Fruit fly (Drosophila melanogaster): ENCODE data around the gene Obp18a.

The Obp18a gene

DNA sequence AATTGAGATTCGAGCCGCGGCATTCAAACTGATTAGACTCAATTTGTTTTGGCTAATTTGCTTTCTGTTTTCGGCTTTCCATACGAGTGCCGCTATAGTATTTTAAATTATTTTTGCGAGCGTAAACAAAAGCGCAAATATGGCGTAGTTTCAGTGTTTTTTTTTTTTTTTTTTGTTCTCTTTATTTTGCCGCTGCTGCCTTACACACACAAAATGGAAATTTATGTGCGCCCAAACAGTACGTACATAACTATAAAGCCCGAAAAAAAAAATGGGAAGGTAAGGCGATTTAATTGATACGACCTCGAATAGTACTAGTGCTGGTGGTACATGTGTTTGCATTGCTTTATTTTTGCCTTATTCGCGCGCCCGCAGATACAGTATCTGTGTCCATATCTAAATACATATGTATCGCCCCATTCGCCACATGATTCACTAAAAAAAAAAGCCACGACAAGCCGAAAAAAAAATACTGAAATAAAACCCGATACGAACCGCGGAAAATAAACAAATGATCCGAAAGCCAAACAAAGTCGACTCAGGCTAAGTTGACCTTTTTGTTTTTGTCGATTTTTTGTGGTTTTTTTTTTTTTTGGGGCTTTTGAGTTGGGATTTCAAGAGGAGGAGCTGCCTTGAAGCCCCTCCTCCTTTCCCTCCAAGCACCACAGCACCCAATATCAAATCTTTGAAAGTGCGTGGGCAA, 12.4 kb upstream of the Obp18a start:
- peak; percentile 68 for TF ChIP-seq CG17801 (GFP tag; optimal IDR thresholded peaks at IDR 0.05; ENCODE audit: partially characterized antibody)

DNA sequence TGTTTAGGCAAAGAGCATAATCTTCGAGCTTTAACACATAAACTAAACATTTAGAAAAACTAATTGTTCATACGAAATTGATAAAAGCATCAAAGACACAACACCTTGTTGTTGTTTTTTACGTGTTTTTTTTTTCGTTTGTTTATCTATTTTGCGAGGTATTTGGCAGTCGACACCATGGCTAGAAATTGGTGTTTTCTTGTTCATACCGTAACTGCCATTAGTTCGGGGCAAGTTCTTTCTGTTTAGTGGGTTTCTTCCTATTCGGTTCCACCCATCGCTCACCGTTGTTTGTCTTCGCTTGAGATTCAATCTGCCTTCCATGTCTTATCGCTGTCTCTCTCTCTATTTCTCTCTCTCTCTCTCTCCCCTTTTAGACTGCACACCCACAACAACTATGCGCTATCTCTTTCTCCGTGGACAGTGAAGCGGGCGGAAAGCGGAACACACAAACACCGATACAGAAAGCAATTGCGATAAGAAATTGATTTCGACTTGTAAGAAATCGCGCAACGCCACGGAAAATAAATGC, 10.8 kb upstream of the Obp18a start:
- TF ChIP-seq CG17801 (GFP tag; optimal IDR thresholded peaks at IDR 0.05; ENCODE audit: partially characterized antibody): no peak

dm6 chrX:19144785-19145422, 9.2 kb upstream of the Obp18a start:
- no peak for TF ChIP-seq CG17801 (GFP tag; optimal IDR thresholded peaks at IDR 0.05; ENCODE audit: partially characterized antibody)

DNA sequence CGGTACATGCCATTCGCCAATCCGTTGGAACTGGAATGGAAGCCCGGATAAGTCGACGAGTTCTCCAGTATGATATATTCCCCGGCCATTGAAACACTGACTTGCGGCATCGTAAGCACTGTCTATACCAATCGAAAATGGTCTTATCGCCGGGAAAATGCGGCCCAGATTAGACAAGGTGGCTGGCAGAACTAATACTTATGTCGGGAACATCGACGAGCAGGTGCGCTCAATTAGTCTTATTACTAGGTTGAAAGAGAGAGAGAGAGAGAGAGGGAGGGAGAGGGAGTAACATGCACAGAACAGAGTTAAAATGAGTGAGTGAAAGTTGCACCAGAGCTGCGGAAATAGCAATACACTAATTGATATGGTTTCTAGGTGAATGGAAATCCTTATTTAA, 8.5 kb downstream of the Obp18a start, which contains the start of gene tgy:
tgy (minus strand) TSS at position 101 of the 400 bp plus-strand sequence.
- no peak for TF ChIP-seq CG17801 (GFP tag; optimal IDR thresholded peaks at IDR 0.05; ENCODE audit: partially characterized antibody)

DNA sequence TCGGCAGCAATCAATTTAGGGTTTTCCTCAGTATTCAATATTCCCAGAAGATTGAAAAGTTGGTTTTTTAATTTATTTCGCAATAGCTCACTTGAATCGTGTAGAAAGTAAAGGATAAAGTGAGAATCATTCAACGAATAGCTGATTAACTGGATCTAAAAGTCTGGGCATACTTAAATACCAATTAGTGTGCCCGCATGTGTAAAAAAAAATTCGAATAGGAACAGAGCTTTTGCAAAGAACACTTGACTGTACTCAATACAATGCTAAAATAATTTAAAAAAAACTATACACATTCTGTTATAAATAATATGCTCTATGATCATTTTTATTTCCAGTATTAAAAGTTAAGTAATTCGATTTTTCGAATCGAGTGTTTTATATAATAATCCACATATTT, 11.4 kb downstream of the Obp18a start, which contains the start of gene CG15882:
CG15882 (minus strand) TSS at position 101 of the 400 bp plus-strand sequence.
- no peak for TF ChIP-seq CG17801 (GFP tag; optimal IDR thresholded peaks at IDR 0.05; ENCODE audit: partially characterized antibody)

DNA sequence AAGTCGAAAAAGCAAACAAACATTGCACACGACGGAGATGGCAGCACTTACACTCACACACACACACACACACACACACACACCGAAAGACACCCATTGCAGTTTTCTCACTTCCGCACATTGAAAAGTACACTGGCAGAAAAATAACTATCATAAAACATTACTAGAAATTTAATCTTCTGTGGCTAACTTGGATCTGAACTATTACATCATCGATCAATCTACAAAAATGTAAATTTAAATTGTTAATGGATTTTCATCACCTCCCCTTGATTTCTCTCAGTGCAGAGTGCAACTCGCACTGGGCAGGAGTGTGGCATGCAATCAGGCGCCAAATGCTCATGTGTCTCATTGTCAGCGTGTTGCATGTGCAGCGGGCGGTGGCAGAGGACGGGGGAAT, 15.3 kb downstream of the Obp18a start:
- no peak for TF ChIP-seq CG17801 (GFP tag; optimal IDR thresholded peaks at IDR 0.05; ENCODE audit: partially characterized antibody)

DNA sequence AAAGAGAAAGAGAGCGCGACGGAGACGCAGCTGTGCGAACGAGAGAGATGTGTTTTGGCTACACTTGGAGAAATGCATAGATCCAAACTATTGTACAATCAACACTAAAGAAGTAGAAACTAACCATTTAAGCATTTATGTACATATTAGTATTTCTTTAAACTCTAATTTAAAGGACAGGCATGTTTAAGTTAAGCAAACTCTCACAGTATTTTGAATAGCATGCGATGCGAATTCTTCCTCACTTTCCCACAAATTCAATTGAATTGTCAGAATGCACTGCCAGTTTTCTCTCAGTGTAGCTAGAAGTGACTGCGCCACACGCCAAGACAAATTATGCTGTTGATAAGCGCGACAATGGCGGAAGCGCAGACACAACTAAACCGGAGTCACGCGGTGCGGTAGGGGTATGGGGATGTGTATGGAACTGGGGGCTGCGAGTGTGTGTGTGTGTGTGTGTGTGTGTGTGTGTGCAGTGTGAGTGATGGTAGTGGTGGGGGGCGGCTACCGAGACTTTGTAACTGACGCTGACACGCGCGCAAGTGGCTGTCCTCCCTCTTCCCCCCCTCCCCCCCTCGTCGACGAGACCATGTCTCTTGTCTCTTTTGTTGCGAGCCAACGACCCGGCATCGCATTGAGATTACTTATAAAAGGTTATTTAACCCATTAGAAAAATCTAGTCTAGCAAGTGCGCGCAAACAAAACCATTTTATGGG, 28.7 kb downstream of the Obp18a start:
- no peak for TF ChIP-seq CG17801 (GFP tag; optimal IDR thresholded peaks at IDR 0.05; ENCODE audit: partially characterized antibody)

dm6 chrX:19096179-19096578, 39.5 kb downstream of the Obp18a start:
- no peak for TF ChIP-seq CG17801 (GFP tag; optimal IDR thresholded peaks at IDR 0.05; ENCODE audit: partially characterized antibody)

Data from ovary, adult (tissue).